Worm (Caenorhabditis elegans): ENCODE results near the gene nonu-1.

nonu-1 gene

DNA sequence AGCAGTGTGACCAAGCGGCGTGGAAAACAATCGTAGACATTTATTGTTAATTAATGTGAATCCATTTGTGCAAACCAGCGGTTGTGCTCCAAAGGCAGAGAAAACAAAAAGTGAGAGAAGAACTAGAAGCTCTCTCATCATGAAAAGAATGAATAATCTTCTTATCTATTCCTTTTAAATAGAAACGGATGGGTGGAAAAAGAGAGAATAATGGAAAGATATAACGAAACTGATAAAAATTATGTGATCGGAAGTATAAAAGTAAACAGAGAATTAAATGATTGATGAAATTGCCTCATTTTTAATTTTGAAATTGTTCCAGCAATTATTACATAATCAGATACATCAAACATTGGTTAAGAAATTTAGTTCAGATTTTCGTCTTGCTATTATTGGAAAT is 33.7 kb upstream of the nonu-1 start, which contains the start of gene clec-5:
TSS of gene clec-5 (minus strand) at position 178 of the 400 bp plus-strand sequence.
- TF ChIP-seq elt-2 (tag; optimal IDR thresholded peaks at IDR 0.05) = peak; percentile 68
- TF ChIP-seq pha-4 (tag; optimal IDR thresholded peaks at IDR 0.05) = peak; percentile 48
- peak; percentile 17 for TF ChIP-seq jun-1 (tag; optimal IDR thresholded peaks at IDR 0.05)
- peak; percentile 54 for TF ChIP-seq pqm-1 (tag; optimal IDR thresholded peaks at IDR 0.05)
- no peak for TF ChIP-seq elt-1 (tag; optimal IDR thresholded peaks at IDR 0.05)

DNA sequence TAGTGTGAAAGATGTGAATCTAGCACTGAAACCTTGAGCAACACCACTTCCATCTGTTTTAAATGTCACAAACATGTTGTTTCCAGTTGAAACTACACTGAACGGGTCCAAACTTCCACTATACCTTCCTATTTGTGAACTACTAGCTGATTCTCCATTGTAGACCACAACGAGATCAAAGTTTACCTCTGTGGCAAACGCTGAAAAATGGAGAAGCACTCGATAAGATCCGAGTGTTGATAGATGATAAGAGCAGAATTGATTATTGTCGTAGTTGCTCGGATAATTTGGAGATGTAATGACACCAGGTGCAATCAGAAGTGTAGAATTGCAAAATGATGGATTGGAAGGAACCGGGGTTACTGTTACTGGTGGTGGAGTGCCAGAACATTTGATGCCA is 32.2 kb upstream of the nonu-1 start:
- TF ChIP-seq pqm-1 (tag; optimal IDR thresholded peaks at IDR 0.05) (peak; percentile 37), snpc-4 (tag; optimal IDR thresholded peaks at IDR 0.05) (no peak), elt-2 (tag; optimal IDR thresholded peaks at IDR 0.05) (peak; percentile 72)

ce11 chrIII:4879445-4879844 is 29.7 kb upstream of the nonu-1 start, which contains the start of gene C35D10.1:
Gene C35D10.1 (plus strand): TSS chrIII:4879745.
- TF ChIP-seq nhr-25 (tag; optimal IDR thresholded peaks at IDR 0.05) (no peak), ceh-28 (tag; optimal IDR thresholded peaks at IDR 0.05) (peak; percentile 15)

ce11 chrIII:4878281-4878680 is 28.6 kb upstream of the nonu-1 start, which contains the start of the genes tost-1 and arx-6:
Gene tost-1 (minus strand): TSS chrIII:4878311.
Gene arx-6 (plus strand): TSS chrIII:4878658.
- peak; percentile 3 for TF ChIP-seq elt-2 (tag; optimal IDR thresholded peaks at IDR 0.05)
- no peak for TF ChIP-seq ceh-16 (tag; optimal IDR thresholded peaks at IDR 0.05)
- TF ChIP-seq lin-15B (tag; optimal IDR thresholded peaks at IDR 0.05) = peak; percentile 61
- peak; percentile 29 for TF ChIP-seq snpc-4 (tag; optimal IDR thresholded peaks at IDR 0.05)
- TF ChIP-seq skn-1 (tag; optimal IDR thresholded peaks at IDR 0.05) = peak; percentile 27
- peak; percentile 47 for TF ChIP-seq nfya-1 (tag; optimal IDR thresholded peaks at IDR 0.05; ENCODE audit: insufficient read depth)
- no peak for TF ChIP-seq nhr-237 (tag; optimal IDR thresholded peaks at IDR 0.05)

- no peak for TF ChIP-seq mdl-1 (tag; optimal IDR thresholded peaks at IDR 0.05)
- peak; percentile 39 for TF ChIP-seq fkh-10 (GFP tag; optimal IDR thresholded peaks at IDR 0.05)
Observed at ce11 chrIII:4875663-4876062, 26.0 kb upstream of the nonu-1 start.

ce11 chrIII:4874671-4875070 is 25.0 kb upstream of the nonu-1 start, which contains the start of gene C35D10.12:
Gene C35D10.12 (minus strand): TSS chrIII:4874771.
- TF ChIP-seq nhr-76 (tag; optimal IDR thresholded peaks at IDR 0.05) (no peak), ceh-82 (tag; optimal IDR thresholded peaks at IDR 0.05) (no peak), mdl-1 (tag; optimal IDR thresholded peaks at IDR 0.05) (no peak), fkh-2 (tag; optimal IDR thresholded peaks at IDR 0.05) (no peak), egl-5 (tag; optimal IDR thresholded peaks at IDR 0.05) (no peak), lin-39 (tag; optimal IDR thresholded peaks at IDR 0.05) (no peak), nhr-28 (tag; optimal IDR thresholded peaks at IDR 0.05) (no peak), unc-39 (tag; optimal IDR thresholded peaks at IDR 0.05) (no peak), lsy-12 (tag; optimal IDR thresholded peaks at IDR 0.05) (no peak), aly-2 (tag; optimal IDR thresholded peaks at IDR 0.05) (no peak), pha-4 (tag; optimal IDR thresholded peaks at IDR 0.05) (no peak), elt-1 (tag; optimal IDR thresholded peaks at IDR 0.05) (no peak), sea-2 (GFP tag; optimal IDR thresholded peaks at IDR 0.05) (no peak), ztf-4 (tag; optimal IDR thresholded peaks at IDR 0.05) (no peak), nhr-25 (tag; optimal IDR thresholded peaks at IDR 0.05) (no peak), daf-12 (tag; optimal IDR thresholded peaks at IDR 0.05) (no peak), nhr-23 (tag; optimal IDR thresholded peaks at IDR 0.05) (no peak)

ce11 chrIII:4873395-4873794 is 23.7 kb upstream of the nonu-1 start:
- TF ChIP-seq R02D3.7 (tag; optimal IDR thresholded peaks at IDR 0.05) (no peak), nhr-67 (tag; optimal IDR thresholded peaks at IDR 0.05) (no peak), elt-1 (tag; optimal IDR thresholded peaks at IDR 0.05) (no peak), lsy-12 (tag; optimal IDR thresholded peaks at IDR 0.05) (no peak), unc-39 (tag; optimal IDR thresholded peaks at IDR 0.05) (no peak), ceh-16 (tag; optimal IDR thresholded peaks at IDR 0.05) (no peak), jun-1 (tag; optimal IDR thresholded peaks at IDR 0.05) (no peak), pha-4 (tag; optimal IDR thresholded peaks at IDR 0.05) (no peak), nhr-237 (tag; optimal IDR thresholded peaks at IDR 0.05) (no peak), lin-39 (tag; optimal IDR thresholded peaks at IDR 0.05) (no peak), snpc-4 (tag; optimal IDR thresholded peaks at IDR 0.05) (no peak), skn-1 (tag; optimal IDR thresholded peaks at IDR 0.05) (no peak), nhr-25 (tag; optimal IDR thresholded peaks at IDR 0.05) (no peak)

All from whole organism, L3 larva.